Fruit fly (Drosophila melanogaster) whole organism, embryonic: Measurements from ENCODE around the gene rec.

Source experiments
- ATbp ChIP-seq: fragments of 200-800 bp; sonication (Bioruptor generic); optimal IDR thresholded peaks from 2 replicates; lab custom pipeline; 2017; ENCODE audit warnings: missing biosample characterization, mild to moderate bottlenecking, missing genetic modification characterization, missing genetic modification reagents
- Ada2b ChIP-seq: fragments of 200-800 bp; sonication (Bioruptor generic); IDR thresholded peaks from 2 replicates; pipeline ENCODE4 v1.3.6; 2022; ENCODE audit warnings: missing biosample characterization, missing genetic modification characterization
- CG10147 ChIP-seq: fragments of 200-800 bp; sonication (Bioruptor generic); optimal IDR thresholded peaks from 2 replicates; lab custom pipeline; 2019; ENCODE audit warnings: missing biosample characterization, mild to moderate bottlenecking, missing genetic modification characterization, moderate library complexity
- CG10565 ChIP-seq: fragments of 200-800 bp; sonication (Bioruptor generic); optimal IDR thresholded peaks from 3 replicates; lab custom pipeline; 2016; ENCODE audit warnings: missing biosample characterization, mild to moderate bottlenecking, missing genetic modification characterization
- CG11085 ChIP-seq: fragments of 200-800 bp; sonication (Bioruptor generic); IDR thresholded peaks from 2 replicates; pipeline ENCODE4 v1.3.6; 2022; ENCODE audit warnings: missing biosample characterization, missing genetic modification characterization
- CG11456 ChIP-seq: fragments of 200-800 bp; sonication (Bioruptor generic); IDR thresholded peaks from 3 replicates; pipeline ENCODE4 v1.3.6; 2022; ENCODE audit warnings: missing biosample characterization, missing genetic modification characterization
- CG12391 ChIP-seq: fragments of 200-800 bp; sonication (Bioruptor generic); optimal IDR thresholded peaks from 3 replicates; lab custom pipeline; 2018; ENCODE audit warnings: missing biosample characterization, mild to moderate bottlenecking, missing genetic modification characterization, moderate library complexity
- CG13296 ChIP-seq: fragments of 200-800 bp; sonication (Bioruptor generic); optimal IDR thresholded peaks from 3 replicates; lab custom pipeline; 2018; ENCODE audit warnings: missing biosample characterization, mild to moderate bottlenecking, missing genetic modification characterization
- CG15696 ChIP-seq: fragments of 200-800 bp; sonication (Bioruptor generic); optimal IDR thresholded peaks from 2 replicates; lab custom pipeline; 2019; ENCODE audit warnings: missing biosample characterization, mild to moderate bottlenecking, missing genetic modification characterization, moderate library complexity
- CG30403 ChIP-seq: fragments of 200-800 bp; sonication (Bioruptor generic); optimal IDR thresholded peaks from 3 replicates; lab custom pipeline; 2016; ENCODE audit warnings: missing biosample characterization, missing genetic modification characterization
- CG32532 ChIP-seq: fragments of 200-800 bp; sonication (Bioruptor generic); IDR thresholded peaks from 2 replicates; pipeline ENCODE4 v1.3.6; 2022; ENCODE audit warnings: missing biosample characterization, missing genetic modification characterization
- CG33213 ChIP-seq: fragments of 200-800 bp; sonication (Bioruptor generic); optimal IDR thresholded peaks from 3 replicates; lab custom pipeline; 2016; ENCODE audit warnings: missing biosample characterization, missing genetic modification characterization
- CG4424 ChIP-seq: fragments of 200-800 bp; sonication (Bioruptor generic); optimal IDR thresholded peaks from 3 replicates; lab custom pipeline; 2016; ENCODE audit warnings: missing biosample characterization, missing genetic modification characterization
- CG5180 ChIP-seq: fragments of 200-800 bp; sonication (Bioruptor generic); optimal IDR thresholded peaks from 3 replicates; lab custom pipeline; 2017; ENCODE audit warnings: missing biosample characterization, missing genetic modification characterization, mild to moderate bottlenecking, moderate library complexity, missing genetic modification reagents
- CG6689 ChIP-seq: fragments of 200-800 bp; sonication (Bioruptor generic); IDR thresholded peaks from 2 replicates; pipeline ENCODE4 v1.3.6; 2022; ENCODE audit warnings: missing biosample characterization, missing genetic modification characterization
- Camta ChIP-seq: fragments of 200-800 bp; sonication (Bioruptor generic); optimal IDR thresholded peaks from 2 replicates; lab custom pipeline; 2016; ENCODE audit warnings: missing biosample characterization, missing genetic modification characterization
- D19A ChIP-seq: fragments of 200-800 bp; optimal IDR thresholded peaks from 3 replicates; lab custom pipeline; 2019; ENCODE audit warnings: missing biosample characterization, mild to moderate bottlenecking, missing genetic modification characterization, moderate library complexity
- Eip74EF ChIP-seq, 2 experiments: fragments of 200-800 bp in 1 of 2; fragments of >200 bp in 1 of 2; sonication (Bioruptor generic) in 1 of 2; optimal IDR thresholded peaks; 2 replicates each; lab custom pipeline; 2017 to 2019; ENCODE audit warnings: missing biosample characterization in 2 of 2, missing genetic modification characterization in 2 of 2, mild to moderate bottlenecking in 1 of 2, moderate library complexity in 1 of 2
- Ets65A ChIP-seq: fragments of 200-800 bp; sonication (Bioruptor generic); peaks from one replicate; lab custom pipeline; 2016; ENCODE audit warnings: missing biosample characterization, missing genetic modification characterization
- Gug ChIP-seq: fragments of 200-800 bp; sonication (Bioruptor generic); IDR thresholded peaks from 4 replicates; pipeline ENCODE4 v1.3.6; 2022; ENCODE audit warnings: missing biosample characterization, missing genetic modification characterization
- Hr78 ChIP-seq, 2 experiments: fragments of 200-800 bp in 1 of 2; fragments of >200 bp in 1 of 2; sonication (Bioruptor generic) in 1 of 2; optimal IDR thresholded peaks; 2 replicates each; lab custom pipeline; 2017 to 2019; ENCODE audit warnings: missing biosample characterization in 2 of 2, missing genetic modification characterization in 2 of 2, mild to moderate bottlenecking in 1 of 2, moderate library complexity in 1 of 2
- MTF-1 ChIP-seq: fragments of 200-800 bp; sonication (Bioruptor generic); optimal IDR thresholded peaks from 2 replicates; lab custom pipeline; 2018; ENCODE audit warnings: missing biosample characterization, mild to moderate bottlenecking, missing genetic modification characterization, borderline replicate concordance
- Oli ChIP-seq: fragments of 200-800 bp; sonication (Bioruptor generic); optimal IDR thresholded peaks from 2 replicates; lab custom pipeline; 2018; ENCODE audit warnings: missing biosample characterization, mild to moderate bottlenecking, missing genetic modification characterization, moderate library complexity
- Ptx1 ChIP-seq: fragments of 200-800 bp; sonication (Bioruptor generic); IDR thresholded peaks from 2 replicates; pipeline ENCODE4 v1.3.6; 2022; ENCODE audit warnings: missing biosample characterization, missing genetic modification characterization
- Sox102F ChIP-seq: fragments of 200-800 bp; sonication (Bioruptor generic); optimal IDR thresholded peaks from 2 replicates; lab custom pipeline; 2018; ENCODE audit warnings: missing biosample characterization, mild to moderate bottlenecking, missing genetic modification characterization, moderate library complexity
- Ssrp ChIP-seq: fragments of 200-800 bp; sonication (Bioruptor generic); optimal IDR thresholded peaks from 2 replicates; lab custom pipeline; 2018; ENCODE audit warnings: missing biosample characterization, mild to moderate bottlenecking, missing genetic modification characterization, moderate library complexity
- Xbp1 ChIP-seq: fragments of 200-800 bp; sonication (Bioruptor generic); optimal IDR thresholded peaks from 3 replicates; lab custom pipeline; 2016; ENCODE audit warnings: missing biosample characterization, mild to moderate bottlenecking, missing genetic modification characterization
- abd-A ChIP-seq: fragments of 200-800 bp; sonication (Bioruptor generic); optimal IDR thresholded peaks from 3 replicates; lab custom pipeline; 2019; ENCODE audit warnings: missing biosample characterization, mild to moderate bottlenecking, missing genetic modification characterization, moderate library complexity
- ara ChIP-seq: fragments of 200-800 bp; sonication (Bioruptor generic); IDR thresholded peaks from 2 replicates; pipeline ENCODE4 v1.3.6; 2022; ENCODE audit warnings: missing biosample characterization, missing genetic modification characterization
- bab2 ChIP-seq: fragments of 200-800 bp; sonication (Bioruptor generic); optimal IDR thresholded peaks from 2 replicates; lab custom pipeline; 2016; ENCODE audit warnings: missing biosample characterization, missing genetic modification characterization
- crol ChIP-seq: fragments of 200-800 bp; sonication (Bioruptor generic); IDR thresholded peaks from 2 replicates; pipeline ENCODE4 v1.3.6; 2022; ENCODE audit warnings: missing biosample characterization, missing genetic modification characterization
- dan ChIP-seq: fragments of 200-800 bp; sonication (Bioruptor generic); IDR thresholded peaks from 2 replicates; pipeline ENCODE4 v1.3.6; 2022; ENCODE audit warnings: missing biosample characterization, missing genetic modification characterization
- dmrt99B ChIP-seq: fragments of 200-800 bp; sonication (Bioruptor generic); optimal IDR thresholded peaks from 2 replicates; lab custom pipeline; 2018; ENCODE audit warnings: missing biosample characterization, mild to moderate bottlenecking, missing genetic modification characterization, moderate library complexity
- dpn ChIP-seq, 2 experiments: fragments of 200-800 bp; sonication (Bioruptor generic); optimal IDR thresholded peaks; 3 replicates each; lab custom pipeline; 2016; ENCODE audit warnings: missing biosample characterization in 2 of 2, missing genetic modification characterization in 2 of 2
- dysf ChIP-seq: fragments of 200-800 bp; sonication (Bioruptor generic); IDR thresholded peaks from 3 replicates; pipeline ENCODE4 v1.3.6; 2022; ENCODE audit warnings: missing biosample characterization, missing genetic modification characterization
- hkb ChIP-seq, 2 experiments: fragments of 200-800 bp in 1 of 2; fragments of >200 bp in 1 of 2; sonication (Bioruptor generic) in 1 of 2; IDR thresholded peaks in 1 of 2; optimal IDR thresholded peaks in 1 of 2; 2 replicates each; pipeline versions ENCODE4 v1.3.6 to Lab custom; 2017 to 2022; ENCODE audit warnings: missing biosample characterization in 1 of 2, missing genetic modification characterization in 1 of 2
- inv ChIP-seq: fragments of 200-800 bp; sonication (Bioruptor generic); IDR thresholded peaks from 2 replicates; pipeline ENCODE4 v1.3.6; 2022; ENCODE audit warnings: missing biosample characterization, missing genetic modification characterization; ENCODE audit not compliant: partially characterized antibody
- lab ChIP-seq: fragments of 200-800 bp; sonication (Bioruptor generic); optimal IDR thresholded peaks from 3 replicates; lab custom pipeline; 2017; ENCODE audit warnings: missing biosample characterization, missing genetic modification characterization, mild to moderate bottlenecking, moderate library complexity, missing genetic modification reagents
- lbe ChIP-seq: fragments of 200-800 bp; sonication (Bioruptor generic); optimal IDR thresholded peaks from 2 replicates; lab custom pipeline; 2016; ENCODE audit warnings: missing biosample characterization, mild to moderate bottlenecking, missing genetic modification characterization
- lmd ChIP-seq: fragments of 200-800 bp; sonication (Bioruptor generic); IDR thresholded peaks from 2 replicates; pipeline ENCODE4 v1.3.6; 2022; ENCODE audit warnings: missing biosample characterization, missing genetic modification characterization
- mam ChIP-seq: fragments of 200-800 bp; sonication (Bioruptor generic); optimal IDR thresholded peaks from 3 replicates; lab custom pipeline; 2016; ENCODE audit warnings: missing biosample characterization, missing genetic modification characterization
- nom ChIP-seq: fragments of 200-800 bp; sonication (Bioruptor generic); optimal IDR thresholded peaks from 2 replicates; lab custom pipeline; 2017; ENCODE audit warnings: missing biosample characterization, missing genetic modification characterization, mild to moderate bottlenecking, moderate library complexity, missing genetic modification reagents
- org-1 ChIP-seq: fragments of 200-800 bp; sonication (Bioruptor generic); optimal IDR thresholded peaks from 2 replicates; lab custom pipeline; 2017; ENCODE audit warnings: missing biosample characterization, missing genetic modification characterization
- phol ChIP-seq: fragments of 200-800 bp; sonication (Bioruptor generic); optimal IDR thresholded peaks from 3 replicates; lab custom pipeline; 2018; ENCODE audit warnings: missing biosample characterization, mild to moderate bottlenecking, missing genetic modification characterization, moderate library complexity
- sens ChIP-seq: fragments of 200-800 bp; sonication (Bioruptor generic); peaks from one replicate; lab custom pipeline; 2016; ENCODE audit warnings: missing biosample characterization, missing genetic modification characterization
- seq ChIP-seq: fragments of 200-800 bp; sonication (Bioruptor generic); IDR thresholded peaks from 2 replicates; pipeline ENCODE4 v1.3.6; 2022; ENCODE audit warnings: missing biosample characterization, missing genetic modification characterization
- sisA ChIP-seq: fragments of 200-800 bp; sonication (Bioruptor generic); IDR thresholded peaks from 2 replicates; pipeline ENCODE4 v1.3.6; 2022; ENCODE audit warnings: missing biosample characterization, missing genetic modification characterization
- tgo ChIP-seq: fragments of 200-800 bp; sonication (Bioruptor generic); IDR thresholded peaks from 3 replicates; pipeline ENCODE4 v1.3.6; 2022; ENCODE audit warnings: missing biosample characterization, missing genetic modification characterization
- tup ChIP-seq: fragments of 200-800 bp; sonication (Bioruptor generic); optimal IDR thresholded peaks from 2 replicates; lab custom pipeline; 2016; ENCODE audit warnings: missing biosample characterization, mild to moderate bottlenecking, missing genetic modification characterization, moderate library complexity
- yki ChIP-seq: fragments of >200 bp; optimal IDR thresholded peaks from 3 replicates; lab custom pipeline; 2018

rec gene

DNA sequence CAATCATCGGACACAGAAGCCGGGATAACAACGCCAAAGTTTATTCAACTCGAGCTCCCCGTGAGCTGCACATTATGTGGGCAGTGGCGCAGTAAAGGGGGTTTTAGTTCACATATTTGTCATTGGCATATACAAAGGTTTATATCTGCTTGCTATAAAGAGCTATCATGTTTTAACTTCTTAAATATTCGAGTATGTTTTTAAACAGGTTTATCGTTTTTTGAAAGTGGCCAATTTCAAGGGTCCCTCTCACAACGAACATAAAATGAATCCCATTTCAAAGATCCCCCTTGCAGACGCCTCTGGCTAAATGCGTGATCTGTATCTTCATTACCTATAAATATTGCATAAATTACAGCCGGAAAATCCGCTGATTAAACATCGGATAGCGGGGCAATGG is 4.9 kb downstream of the rec start (continued):
- TF ChIP-seq lmd (GFP tag; lab: Robert Waterston, UW) (peak; percentile 30), CG10565 (GFP tag; lab: Kevin White, UChicago) (no peak), Gug (GFP tag; lab: Robert Waterston, UW) (0 out of 4 replicates have a peak, but pooled peaks have one; percentile 2), lab (GFP tag; lab: Kevin White, UChicago) (peak; percentile 18), hkb (optimal IDR thresholded peaks at IDR 0.05; lab: Kevin White, UChicago) (no peak), hkb (GFP tag; IDR thresholded peaks at IDR 0.05; lab: Robert Waterston, UW) (0 out of 2 replicates have a peak, but pooled peaks have one; percentile 33), phol (tag; lab: Kevin White, UChicago) (peak; percentile 27), CG15696 (peak; percentile 16), seq (GFP tag; lab: Robert Waterston, UW) (0 out of 2 replicates have a peak, but pooled peaks have one; percentile 12), nom (GFP tag; lab: Kevin White, UChicago) (peak; percentile 59), MTF-1 (GFP tag; lab: Kevin White, UChicago) (no peak), lbe (peak; percentile 31), crol (GFP tag; lab: Robert Waterston, UW) (no peak), Oli (tag; lab: Kevin White, UChicago) (peak; percentile 34), Ada2b (GFP tag; lab: Robert Waterston, UW) (0 out of 2 replicates have a peak, but pooled peaks have one; percentile 5), dpn (GFP tag; optimal IDR thresholded peaks at IDR 0.05; lab: Kevin White, UChicago) (peak in 1 of 2 experiments; percentile 32), Xbp1 (peak; percentile 19), mam (GFP tag; lab: Kevin White, UChicago) (peak; percentile 16), CG32532 (GFP tag; lab: Robert Waterston, UW) (no peak), Ets65A (peak; percentile 15), tgo (GFP tag; lab: Robert Waterston, UW) (peak; percentile 35; the same call in 2 of the 3 replicates), Ssrp (no peak), abd-A (tag; lab: Kevin White, UChicago) (no peak), Eip74EF (GFP tag; optimal IDR thresholded peaks at IDR 0.05; lab: Kevin White, UChicago) (peak in 1 of 2 experiments; percentile 3), Sox102F (GFP tag; lab: Kevin White, UChicago) (peak; percentile 51), bab2 (GFP tag; lab: Kevin White, UChicago) (peak; percentile 19), CG5180 (peak; percentile 20), ATbp (GFP tag; lab: Kevin White, UChicago) (no peak), CG12391 (tag; lab: Kevin White, UChicago) (peak; percentile 4), Hr78 (GFP tag; optimal IDR thresholded peaks at IDR 0.05; lab: Kevin White, UChicago) (peak in 1 of 2 experiments; percentile 22), Ptx1 (GFP tag; lab: Robert Waterston, UW) (peak; percentile 36; the same call in 1 of the 2 replicates), dysf (peak; percentile 45; the same call in 1 of the 3 replicates), CG6689 (peak; percentile 24; the same call in 1 of the 2 replicates), Camta (peak; percentile 16), CG33213 (GFP tag; lab: Kevin White, UChicago) (no peak)

DNA sequence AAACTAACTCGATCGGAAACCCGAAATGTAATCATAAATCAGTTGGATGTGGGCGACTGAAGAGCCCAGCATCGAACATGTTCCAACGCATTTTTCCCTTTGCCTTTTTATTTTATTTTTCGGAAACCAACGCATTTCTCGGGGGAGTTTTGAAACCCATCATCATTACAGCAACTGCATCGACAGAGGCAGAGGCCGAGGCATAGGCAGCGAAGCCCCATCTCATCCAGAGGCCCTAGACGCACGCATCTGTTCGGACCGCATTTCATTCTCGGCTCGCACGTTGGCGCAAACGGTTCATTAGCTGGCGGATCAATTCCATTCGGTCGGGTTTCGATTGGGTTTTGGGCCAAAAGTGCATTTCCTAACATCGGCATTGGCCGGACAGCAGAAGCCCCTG is 6.9 kb downstream of the rec start, which contains the start of gene CG4576:
CG4576 (plus strand) TSS at position 227 of the 400 bp plus-strand sequence.
- no peak for TF ChIP-seq dan (GFP tag; lab: Robert Waterston, UW)
- TF ChIP-seq sisA = no peak
- TF ChIP-seq CG4424 (GFP tag; lab: Kevin White, UChicago) = no peak
- TF ChIP-seq D19A (tag; lab: Kevin White, UChicago) = no peak
- peak; percentile 97 for TF ChIP-seq CG5180
- no peak for TF ChIP-seq tup
- 0 out of 2 replicates have a peak, but pooled peaks have one; percentile 22 for TF ChIP-seq ara (GFP tag; lab: Robert Waterston, UW)
- TF ChIP-seq CG13296 (GFP tag; lab: Kevin White, UChicago) = no peak
- no peak for TF ChIP-seq yki (lab: Kevin White, UChicago)
- TF ChIP-seq inv (GFP tag; lab: Robert Waterston, UW) = no peak
- TF ChIP-seq sens (GFP tag; lab: Kevin White, UChicago) = peak; percentile 35
- no peak for TF ChIP-seq Ets65A
- TF ChIP-seq CG11085 (GFP tag; lab: Robert Waterston, UW) = no peak
- TF ChIP-seq CG11456 = 0 out of 3 replicates have a peak, but pooled peaks have one; percentile 58
- TF ChIP-seq CG10147 (GFP tag; lab: Kevin White, UChicago) = no peak
- TF ChIP-seq CG30403 (GFP tag; lab: Kevin White, UChicago) = no peak
- no peak for TF ChIP-seq org-1
- no peak for TF ChIP-seq dmrt99B (tag; lab: Kevin White, UChicago)
